Worm (Caenorhabditis elegans): ENCODE data around the gene C11H1.7.

C11H1.7 gene

DNA sequence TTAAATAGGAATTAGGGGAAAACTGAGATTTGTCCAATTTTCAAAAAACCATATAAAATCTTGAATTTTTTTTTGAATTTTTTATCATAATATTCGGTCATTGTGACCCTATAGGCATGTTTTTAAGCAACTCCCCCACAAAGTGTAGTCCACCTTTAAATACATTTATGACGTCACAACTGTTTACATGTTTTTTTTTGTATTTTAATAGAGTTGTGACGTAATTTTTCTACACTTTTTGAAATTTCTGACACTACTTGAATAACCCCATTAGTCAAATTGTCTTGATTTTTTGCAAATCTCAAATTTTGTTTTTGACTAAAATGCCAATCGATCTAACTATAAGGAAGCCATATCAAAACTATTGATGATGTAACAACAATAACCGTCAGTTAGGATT lies 38.9 kb downstream of the C11H1.7 start:
- TF ChIP-seq him-1 (tag; optimal IDR thresholded peaks at IDR 0.05) = no peak
- no peak for TF ChIP-seq W03F9.2 (tag; optimal IDR thresholded peaks at IDR 0.05)
- TF ChIP-seq dao-5 (tag; optimal IDR thresholded peaks at IDR 0.05) = no peak

DNA sequence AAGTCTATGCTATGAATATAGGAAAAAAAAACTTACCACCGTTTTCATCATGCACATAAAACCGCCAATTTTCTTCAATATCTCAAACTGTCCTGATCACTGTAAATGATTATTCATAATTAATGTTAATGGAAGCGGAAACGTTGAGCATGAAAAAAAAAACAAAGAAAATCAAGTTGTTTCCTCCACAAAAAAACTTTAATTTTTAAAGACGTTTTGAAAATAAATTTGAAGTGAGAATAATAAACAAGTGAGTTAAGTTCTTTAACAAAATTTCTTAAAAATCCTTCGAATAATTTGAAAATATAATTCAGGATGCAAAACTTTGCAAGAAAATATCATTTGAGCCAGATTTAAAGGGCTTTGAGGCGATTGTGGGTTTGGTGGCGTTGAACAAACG lies 43.1 kb downstream of the C11H1.7 start, which contains the start of gene irk-3:
Gene irk-3, minus strand, starts transcription at position 101 of the 400 bp plus-strand sequence.
- no peak for TF ChIP-seq W03F9.2 (tag; optimal IDR thresholded peaks at IDR 0.05)
- no peak for TF ChIP-seq dao-5 (tag; optimal IDR thresholded peaks at IDR 0.05)
- no peak for TF ChIP-seq him-1 (tag; optimal IDR thresholded peaks at IDR 0.05)

ce11 chrX:14377169-14377568 lies 50.0 kb downstream of the C11H1.7 start, which contains the start of gene Y60A9A.1:
Gene Y60A9A.1, minus strand, starts transcription at chrX:14377269.
- TF ChIP-seq him-1 (tag; optimal IDR thresholded peaks at IDR 0.05) (no peak), dao-5 (tag; optimal IDR thresholded peaks at IDR 0.05) (no peak), W03F9.2 (tag; optimal IDR thresholded peaks at IDR 0.05) (no peak)

Measured in whole organism, L4/young adult.